Fruit fly (Drosophila melanogaster) S2 (cell line): ENCODE measurements around the gene CG14143.
"Not testable (repeated sequence)": the region's sequence is repeated elsewhere in the genome, so short reads cannot be mapped to it uniquely, and the experiment has no call there.

ENCODE experiments used
- CG8478 ChIP-seq: fragments of >200 bp; optimal IDR thresholded peaks from 2 replicates; lab custom pipeline; 2018
- CTCF ChIP-seq, 2 experiments: fragments of >200 bp; optimal IDR thresholded peaks; 2 replicates each; lab custom pipeline; 2018

The CG14143 gene

DNA sequence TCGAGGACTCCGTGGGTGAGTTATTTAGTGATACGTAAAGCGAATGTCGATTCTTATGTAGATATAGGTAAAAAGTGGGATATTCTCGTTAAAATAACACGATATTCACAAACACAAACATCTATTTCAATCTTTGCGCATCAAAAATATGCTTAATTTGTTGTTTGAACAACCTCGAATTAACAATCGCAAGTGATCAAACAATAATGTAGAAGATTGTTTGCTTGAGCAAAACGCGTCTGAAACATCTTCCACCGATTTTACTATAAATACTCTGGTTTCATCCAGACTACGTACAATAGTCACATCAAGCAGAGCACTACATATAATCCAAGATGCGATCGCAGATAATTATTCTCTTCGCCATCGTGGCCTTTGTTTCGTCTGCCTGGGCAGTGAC is 4.3 kb upstream of the CG14143 start, which contains the start of gene nol:
Gene nol, plus strand, starts transcription at position 301 of the 400 bp plus-strand sequence.
- TF ChIP-seq CG8478 (no peak), CTCF (optimal IDR thresholded peaks at IDR 0.05; lab: Kevin White, UChicago) (no peak)

DNA sequence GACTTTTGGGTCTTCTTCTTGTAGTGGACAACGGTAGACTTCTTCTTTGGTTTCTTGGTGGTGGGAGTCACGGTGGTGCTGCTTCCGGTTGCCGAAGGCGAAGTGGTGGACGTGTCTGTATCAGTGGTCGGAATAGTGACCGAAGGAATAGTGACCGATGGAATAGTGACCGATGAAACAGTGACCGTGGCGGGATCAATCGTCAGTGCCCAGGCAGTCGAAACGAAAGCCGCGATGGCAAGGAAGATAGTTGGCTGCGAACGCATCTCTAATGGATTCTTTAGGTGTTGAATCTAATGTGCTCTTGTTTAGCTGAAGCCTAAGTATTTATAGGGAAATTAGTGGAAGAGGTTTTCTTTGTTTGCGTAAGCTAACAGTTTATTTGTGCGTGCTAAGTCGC is 2.7 kb upstream of the CG14143 start, which contains the start of gene CG32074:
Gene CG32074, minus strand, starts transcription at position 268 of the 400 bp plus-strand sequence.
- TF ChIP-seq CTCF (optimal IDR thresholded peaks at IDR 0.05; lab: Kevin White, UChicago); CG8478: not testable (repeated sequence)

DNA sequence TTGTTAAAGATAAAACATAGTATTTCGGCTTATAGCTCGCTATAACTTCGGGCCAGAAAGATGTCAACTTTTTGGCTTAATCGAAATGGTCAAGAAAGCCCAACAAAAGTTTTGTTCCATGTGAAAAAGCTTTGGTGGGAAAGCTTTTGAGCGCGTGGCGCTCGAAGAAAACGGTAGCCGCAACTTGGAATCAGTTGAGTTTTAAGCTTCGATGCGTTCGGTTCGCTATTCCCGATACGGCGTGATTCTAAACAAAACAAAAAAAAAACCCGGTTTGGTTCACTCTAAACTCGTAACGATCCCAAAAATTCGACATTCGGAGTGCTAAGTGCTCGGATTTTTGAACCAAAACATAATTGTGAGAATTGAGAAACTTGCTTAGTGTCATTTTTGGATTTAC is 1.1 kb downstream of the CG14143 start, which contains the start of gene IRSp53:
Gene IRSp53, plus strand, starts transcription at position 204 of the 400 bp plus-strand sequence.
- no peak for TF ChIP-seq CTCF (optimal IDR thresholded peaks at IDR 0.05; lab: Kevin White, UChicago)
- TF ChIP-seq CG8478, result no peak

DNA sequence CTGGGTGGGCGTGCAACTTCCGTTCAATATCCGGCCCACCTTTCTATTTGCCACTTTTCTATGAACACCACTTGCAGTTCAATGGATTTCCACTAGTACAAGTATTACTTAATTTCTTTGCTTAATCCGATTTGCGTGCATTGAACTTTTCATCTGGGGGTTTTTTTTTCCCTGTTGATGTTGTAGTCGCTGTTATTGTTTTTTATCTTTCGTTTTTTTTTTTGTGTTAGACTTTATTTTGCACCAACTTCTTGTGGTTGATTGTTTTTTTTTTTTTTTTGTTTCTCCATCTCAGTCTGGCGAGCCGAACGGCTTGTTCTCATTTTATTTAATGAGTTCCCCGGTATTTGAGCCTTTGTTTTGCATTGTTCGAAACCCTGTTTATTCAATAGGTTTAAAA is 1.6 kb downstream of the CG14143 start:
- TF ChIP-seq CG8478 (no peak), CTCF (optimal IDR thresholded peaks at IDR 0.05; lab: Kevin White, UChicago) (no peak)

DNA sequence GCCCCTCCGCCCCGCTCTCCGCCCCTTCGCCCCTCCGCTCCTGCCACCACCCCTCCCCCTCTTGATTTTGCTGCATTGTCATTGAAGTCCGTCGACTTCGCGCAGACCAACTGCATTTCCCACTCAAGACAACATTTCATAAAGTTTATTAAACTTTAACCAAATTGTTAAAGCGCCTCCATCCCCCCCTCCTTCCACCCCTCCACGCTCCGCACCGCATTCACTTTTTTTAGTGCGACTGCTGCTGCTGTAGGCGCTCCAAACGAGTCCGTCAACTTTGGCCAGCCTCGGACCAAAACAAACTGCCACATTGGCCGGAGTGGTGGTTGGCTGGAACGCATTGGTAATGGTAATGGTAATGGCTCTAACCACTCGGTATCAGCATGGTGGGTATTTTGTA is 4.1 kb downstream of the CG14143 start:
- TF ChIP-seq CTCF (optimal IDR thresholded peaks at IDR 0.05; lab: Kevin White, UChicago), result no peak
- TF ChIP-seq CG8478, result no peak

DNA sequence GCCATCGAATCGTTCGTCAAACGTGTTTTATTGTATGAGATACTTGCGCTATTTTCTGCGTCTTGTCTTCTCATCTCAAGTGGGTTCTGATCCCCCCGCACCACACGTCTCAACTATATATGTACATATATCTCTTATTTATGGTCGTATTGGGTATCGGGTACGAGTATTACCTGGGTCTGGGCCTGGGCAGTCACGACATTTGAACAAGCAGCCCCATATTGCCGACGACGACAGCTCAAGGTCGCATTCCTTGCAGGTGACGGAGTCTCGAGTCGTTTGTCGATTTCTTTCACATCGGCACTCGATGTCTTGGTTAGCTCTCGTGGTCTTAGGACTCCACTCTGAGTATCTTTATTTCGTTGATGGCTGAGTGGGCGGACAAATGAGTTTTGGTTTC is 10.3 kb downstream of the CG14143 start:
- TF ChIP-seq CG8478 (no peak), CTCF (optimal IDR thresholded peaks at IDR 0.05; lab: Kevin White, UChicago) (no peak)

DNA sequence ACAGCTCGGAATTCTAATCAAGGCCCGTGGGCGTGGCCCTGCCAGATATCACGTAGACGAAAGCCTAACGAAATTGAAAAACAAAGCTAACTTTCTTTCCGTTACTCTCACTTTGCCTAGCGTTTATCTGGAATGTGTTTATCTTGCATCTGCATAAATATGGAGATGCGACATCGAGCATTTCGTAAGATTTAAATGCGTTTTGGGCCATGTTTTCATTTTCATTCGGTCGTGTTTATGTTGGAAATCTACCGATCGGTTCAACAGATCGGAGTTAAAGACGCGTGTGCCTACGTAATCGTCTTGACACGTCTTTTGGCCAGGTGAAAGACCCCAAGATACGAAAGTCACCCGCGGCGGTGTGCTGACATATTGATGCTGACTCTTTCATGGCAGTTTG is 12.9 kb downstream of the CG14143 start:
- TF ChIP-seq CG8478, result no peak
- TF ChIP-seq CTCF (optimal IDR thresholded peaks at IDR 0.05; lab: Kevin White, UChicago), result no peak

DNA sequence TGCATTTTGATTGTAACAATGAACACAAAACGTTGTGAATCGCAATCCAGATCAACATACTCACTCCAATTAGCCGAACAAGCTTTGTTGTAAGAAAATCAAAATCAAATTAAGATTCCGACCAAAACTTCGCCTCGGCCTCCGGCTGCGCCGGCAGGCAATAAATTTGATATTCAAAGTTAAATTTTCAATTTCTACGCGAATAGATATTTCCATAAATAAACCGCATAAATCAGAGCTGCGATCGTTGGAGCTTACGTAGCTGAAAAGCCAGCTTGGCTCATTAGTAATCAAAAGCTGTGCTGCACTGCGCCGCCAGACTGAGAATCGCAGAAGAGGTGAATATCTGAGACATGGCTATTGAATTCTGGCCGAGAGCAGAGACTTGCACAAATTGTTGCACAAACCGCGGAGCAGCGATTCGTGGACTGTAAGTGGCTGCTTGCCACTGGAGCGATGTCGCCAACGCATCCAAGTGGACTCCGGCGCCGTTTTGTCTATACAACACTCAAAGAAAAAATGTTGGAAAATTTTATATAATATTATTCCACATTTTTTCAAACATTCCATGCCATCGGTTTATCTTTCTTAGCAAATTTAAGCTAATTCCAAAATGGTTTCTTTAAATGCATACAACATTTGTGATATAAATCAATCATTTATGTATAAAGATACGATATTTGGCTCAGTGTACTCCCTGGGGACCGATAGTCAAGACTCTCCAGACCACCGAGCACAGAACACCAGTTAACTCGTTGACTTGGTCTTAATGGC is 13.9 kb downstream of the CG14143 start:
- TF ChIP-seq CTCF (optimal IDR thresholded peaks at IDR 0.05; lab: Kevin White, UChicago) (no peak), CG8478 (no peak)

DNA sequence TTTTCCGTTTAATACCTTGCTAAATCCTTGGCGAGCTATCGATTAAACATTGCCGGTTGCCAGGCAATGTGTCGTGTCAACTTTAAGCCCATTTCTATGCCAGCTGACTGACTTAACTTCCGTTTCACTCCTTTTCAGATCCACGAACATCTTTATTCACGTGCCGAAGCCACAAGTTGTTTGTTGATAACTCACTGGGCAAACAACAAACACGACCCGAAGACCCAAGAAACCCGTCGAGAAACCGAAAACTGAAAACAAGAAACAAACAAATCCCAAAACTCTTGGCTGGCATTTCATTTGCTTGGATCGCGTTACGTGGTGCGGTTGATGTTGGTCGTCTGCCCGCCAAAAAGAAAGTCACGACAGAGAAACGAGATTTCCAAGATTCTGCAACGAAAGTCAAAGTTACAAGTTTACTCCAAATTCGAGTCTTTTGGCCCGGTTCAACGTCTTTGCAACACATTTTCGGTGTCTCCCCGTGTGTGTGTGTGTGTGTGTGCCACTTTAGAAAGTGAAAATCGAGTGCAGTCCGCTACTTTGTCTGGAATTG is 16.0 kb downstream of the CG14143 start, which contains the start of gene CG6216:
Gene CG6216, minus strand, starts transcription at position 51 of the 553 bp plus-strand sequence.
- TF ChIP-seq CTCF (optimal IDR thresholded peaks at IDR 0.05; lab: Kevin White, UChicago) (no peak), CG8478 (no peak)

DNA sequence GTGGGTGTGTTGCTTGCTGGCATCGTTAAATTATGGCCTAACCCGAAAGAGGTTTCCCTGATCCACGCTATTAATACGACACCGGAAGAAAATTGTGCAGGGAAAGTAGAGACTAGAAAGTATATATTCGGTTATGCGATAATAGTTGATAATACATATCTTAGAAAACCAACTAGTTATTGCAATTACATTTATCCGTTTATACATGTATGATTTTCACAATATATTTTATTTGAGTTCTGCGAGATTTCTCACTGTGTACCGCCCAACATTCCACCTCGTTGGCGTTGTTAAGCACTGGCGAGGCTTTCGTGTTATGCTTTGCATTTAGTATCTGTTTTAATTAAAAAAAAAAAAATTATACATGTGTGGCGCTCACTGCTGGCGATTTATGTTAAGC is 20.6 kb downstream of the CG14143 start:
- TF ChIP-seq CTCF (optimal IDR thresholded peaks at IDR 0.05; lab: Kevin White, UChicago) (no peak), CG8478 (no peak)

DNA sequence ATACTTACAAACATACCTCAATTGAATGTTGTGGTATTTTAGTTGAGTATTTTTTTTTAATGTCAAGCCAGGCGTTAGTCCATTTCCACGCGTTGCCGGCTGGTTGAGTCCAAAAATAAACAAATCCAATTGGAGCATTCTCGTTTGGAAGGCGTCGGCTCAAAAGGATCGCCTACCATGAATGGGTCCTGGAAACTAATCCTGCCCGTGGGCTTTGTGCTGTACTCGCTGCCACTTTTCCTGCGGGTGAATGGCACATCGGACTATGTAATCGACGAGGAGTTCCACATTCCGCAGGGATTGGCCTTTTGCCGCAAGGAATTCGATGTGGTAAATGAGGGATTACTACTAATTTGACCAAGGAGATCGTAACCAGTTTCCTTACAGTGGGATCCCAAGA is 30.1 kb downstream of the CG14143 start, which contains the start of gene Alg10:
Gene Alg10, plus strand, starts transcription at position 73 of the 400 bp plus-strand sequence.
- TF ChIP-seq CG8478 (no peak), CTCF (optimal IDR thresholded peaks at IDR 0.05; lab: Kevin White, UChicago) (no peak)

DNA sequence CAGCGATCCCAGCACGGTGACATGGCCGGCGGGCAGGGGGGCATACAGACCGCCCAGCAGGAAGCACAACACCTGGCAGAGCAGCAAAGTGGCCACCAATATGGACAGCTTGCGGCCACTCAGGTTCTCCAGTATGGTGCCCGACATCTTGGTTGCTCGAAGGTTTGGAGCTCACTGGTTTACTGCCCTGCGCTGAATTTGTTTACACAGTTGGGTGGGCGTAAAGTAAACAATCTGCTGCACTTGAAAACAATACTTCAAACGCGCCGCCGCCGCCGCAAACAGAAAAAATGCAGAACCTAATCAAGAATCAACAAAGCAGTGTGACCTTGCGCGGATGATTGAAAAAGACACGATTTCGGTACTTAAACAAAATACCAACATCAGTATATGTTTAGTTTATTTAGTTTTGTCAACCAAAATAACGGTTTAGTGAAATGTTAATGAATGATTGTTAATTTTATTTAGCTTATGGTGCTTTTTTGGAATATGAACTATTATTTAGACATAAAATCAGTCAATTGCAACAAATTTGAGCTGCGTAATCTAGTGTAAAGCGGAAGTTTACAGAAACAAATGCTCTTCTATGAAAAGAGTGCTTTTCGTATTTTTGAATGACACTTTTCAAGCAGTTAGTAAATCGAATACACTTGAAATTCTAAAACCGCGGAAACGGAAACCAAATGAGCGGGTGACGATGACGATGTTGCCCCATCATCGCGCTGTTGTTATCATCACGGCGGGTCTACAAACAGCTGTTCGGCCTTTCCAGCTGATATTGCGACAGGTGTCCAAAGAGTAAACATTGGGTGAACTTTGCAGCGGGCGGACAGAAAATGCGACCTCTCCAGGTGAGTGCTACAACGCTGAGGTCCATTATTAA is 34.8 kb downstream of the CG14143 start, which contains the start of the genes wls and Adck5:
Gene wls, minus strand, starts transcription at position 327 of the 883 bp plus-strand sequence.
Gene Adck5, plus strand, starts transcription at position 519 of the 883 bp plus-strand sequence.
- no peak for TF ChIP-seq CTCF (optimal IDR thresholded peaks at IDR 0.05; lab: Kevin White, UChicago)
- TF ChIP-seq CG8478, result no peak

DNA sequence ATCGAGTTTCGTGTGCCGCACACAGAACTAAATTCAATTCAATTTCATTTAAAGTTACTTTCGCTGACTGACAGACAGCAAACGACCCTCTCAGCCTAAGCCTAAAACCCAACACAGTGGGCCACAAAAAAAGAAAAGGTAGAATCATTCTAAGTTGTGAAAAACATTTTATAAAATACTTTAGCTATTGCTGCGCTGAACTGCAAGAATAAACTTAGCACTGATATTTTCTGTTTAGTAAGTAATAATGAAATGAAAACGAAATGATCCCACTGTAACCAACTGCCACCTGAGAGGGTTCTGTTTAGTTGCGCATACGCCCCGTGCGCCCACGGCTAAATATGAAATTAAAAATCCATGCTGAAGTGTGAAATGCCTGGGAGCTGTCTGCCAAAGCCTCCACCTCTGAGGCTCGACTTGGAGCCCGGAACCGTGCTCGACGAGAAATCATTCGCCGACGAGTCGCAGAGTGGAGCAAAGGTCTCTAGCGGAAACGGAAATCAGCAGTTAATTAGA is 38.3 kb downstream of the CG14143 start, which contains the start of gene CG14142:
Gene CG14142, plus strand, starts transcription at position 466 of the 516 bp plus-strand sequence.
- TF ChIP-seq CG8478 (no peak), CTCF (optimal IDR thresholded peaks at IDR 0.05; lab: Kevin White, UChicago) (no peak)

DNA sequence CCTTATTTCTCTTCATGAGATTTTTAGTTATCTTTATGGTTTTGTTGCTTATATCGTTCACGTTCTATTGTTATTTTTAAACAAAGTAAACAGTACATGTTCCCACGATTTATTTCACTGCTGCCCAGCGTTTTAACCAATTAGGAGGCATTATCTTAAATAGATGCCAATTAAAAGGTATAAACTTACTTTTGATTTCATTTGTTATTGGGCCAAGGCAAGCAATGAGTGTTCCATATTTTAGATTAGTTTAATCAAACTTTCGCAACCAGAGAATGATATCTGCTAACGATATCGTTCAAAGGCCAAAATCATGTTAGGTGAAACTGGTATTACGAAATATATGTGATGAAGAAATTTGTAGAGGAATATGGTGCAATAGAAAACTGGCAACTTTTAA is 48.2 kb downstream of the CG14143 start:
- TF ChIP-seq CG8478 (no peak), CTCF (optimal IDR thresholded peaks at IDR 0.05; lab: Kevin White, UChicago) (no peak)

DNA sequence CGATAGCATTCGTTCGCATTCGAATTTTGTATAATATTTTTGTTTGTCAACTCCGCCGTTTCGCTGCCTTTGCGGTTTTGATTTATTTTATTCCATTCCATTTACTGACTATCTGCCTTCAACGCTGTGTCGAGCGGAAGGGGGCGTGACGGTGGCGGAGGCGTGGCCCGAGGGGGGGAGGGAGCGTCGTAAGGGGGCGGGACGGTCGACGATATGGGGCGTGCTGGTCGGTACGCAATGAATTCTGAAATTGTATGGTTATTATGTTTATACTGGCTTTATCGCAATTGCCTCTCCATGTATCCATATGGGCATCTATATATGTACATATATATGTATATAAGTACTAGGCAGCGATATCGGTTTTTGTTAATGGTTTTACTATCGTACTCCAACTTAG is 49.2 kb downstream of the CG14143 start:
- TF ChIP-seq CG8478 (no peak), CTCF (optimal IDR thresholded peaks at IDR 0.05; lab: Kevin White, UChicago) (no peak)
